Fruit fly (Drosophila melanogaster) whole organism, embryonic: ENCODE measurements around the gene Dmtn.
A peak's percentile ranks its signal among the peaks of the same experiment; 100 is the strongest.

ENCODE experiments used
- Antp ChIP-seq: fragments of 200-800 bp; sonication (Bioruptor generic); optimal IDR thresholded peaks from 3 replicates; lab custom pipeline; 2016; ENCODE audit warnings: missing biosample characterization, missing genetic modification characterization
- Atf-2 ChIP-seq: fragments of 200-800 bp; sonication (Bioruptor generic); optimal IDR thresholded peaks from 2 replicates; lab custom pipeline; 2016; ENCODE audit warnings: missing biosample characterization, missing genetic modification characterization
- BEAF-32 ChIP-seq: fragments of 200-800 bp; sonication (Bioruptor generic); optimal IDR thresholded peaks from 3 replicates; lab custom pipeline; 2017; ENCODE audit warnings: missing biosample characterization, missing genetic modification characterization, mild to moderate bottlenecking, moderate library complexity, missing genetic modification reagents
- CG10274 ChIP-seq: fragments of 200-800 bp; sonication (Bioruptor generic); optimal IDR thresholded peaks from 3 replicates; lab custom pipeline; 2017; ENCODE audit warnings: missing biosample characterization, mild to moderate bottlenecking, missing genetic modification characterization
- CG11696 ChIP-seq: fragments of 200-800 bp; sonication (Bioruptor generic); IDR thresholded peaks from 2 replicates; pipeline ENCODE4 v1.3.6; 2022; ENCODE audit warnings: missing biosample characterization, missing genetic modification characterization
- CG13775 ChIP-seq: fragments of 200-800 bp; sonication (Bioruptor generic); optimal IDR thresholded peaks from 3 replicates; lab custom pipeline; 2017; ENCODE audit warnings: missing biosample characterization, mild to moderate bottlenecking, missing genetic modification characterization
- CG14710 ChIP-seq: fragments of 200-800 bp; sonication (Bioruptor generic); optimal IDR thresholded peaks from 3 replicates; lab custom pipeline; 2019; ENCODE audit warnings: missing biosample characterization, mild to moderate bottlenecking, missing genetic modification characterization, moderate library complexity
- CG17359 ChIP-seq: fragments of 200-800 bp; sonication (Bioruptor generic); optimal IDR thresholded peaks from 3 replicates; lab custom pipeline; 2018; ENCODE audit warnings: missing biosample characterization, mild to moderate bottlenecking, missing genetic modification characterization, moderate library complexity
- CG17361 ChIP-seq: fragments of 200-800 bp; sonication (Bioruptor generic); IDR thresholded peaks from 3 replicates; pipeline ENCODE4 v1.3.6; 2022; ENCODE audit warnings: missing biosample characterization, missing genetic modification characterization
- CG17802 ChIP-seq: fragments of 200-800 bp; sonication (Bioruptor generic); optimal IDR thresholded peaks from 2 replicates; lab custom pipeline; 2018; ENCODE audit warnings: missing biosample characterization, mild to moderate bottlenecking, missing genetic modification characterization, moderate library complexity
- CG17912 ChIP-seq: fragments of 200-800 bp; sonication (Bioruptor generic); optimal IDR thresholded peaks from 2 replicates; lab custom pipeline; 2018; ENCODE audit warnings: missing biosample characterization, mild to moderate bottlenecking, missing genetic modification characterization
- CG1832 ChIP-seq: fragments of 200-800 bp; sonication (Bioruptor generic); optimal IDR thresholded peaks from 2 replicates; lab custom pipeline; 2017; ENCODE audit warnings: missing biosample characterization, mild to moderate bottlenecking, missing genetic modification characterization, inconsistent platforms
- CG2120 ChIP-seq: fragments of 200-800 bp; sonication (Bioruptor generic); optimal IDR thresholded peaks from 3 replicates; lab custom pipeline; 2016; ENCODE audit warnings: missing biosample characterization, missing genetic modification characterization
- CG31388 ChIP-seq: fragments of 200-800 bp; sonication (Bioruptor generic); optimal IDR thresholded peaks from 2 replicates; lab custom pipeline; 2016; ENCODE audit warnings: missing biosample characterization, missing genetic modification characterization
- CG3726 ChIP-seq: fragments of 200-800 bp; sonication (Bioruptor generic); IDR thresholded peaks from 3 replicates; pipeline ENCODE4, ENCODE4 v1.3.6; 2022; ENCODE audit warnings: missing biosample characterization, missing genetic modification characterization
- CG42726 ChIP-seq: fragments of 200-800 bp; sonication (Bioruptor generic); IDR thresholded peaks from 2 replicates; pipeline ENCODE4 v1.3.6; 2022; ENCODE audit warnings: missing biosample characterization, missing genetic modification characterization; ENCODE audit not compliant: partially characterized antibody
- CG5180 ChIP-seq: fragments of 200-800 bp; sonication (Bioruptor generic); optimal IDR thresholded peaks from 3 replicates; lab custom pipeline; 2017; ENCODE audit warnings: missing biosample characterization, missing genetic modification characterization, mild to moderate bottlenecking, moderate library complexity, missing genetic modification reagents
- CG7357 ChIP-seq: fragments of 200-800 bp; sonication (Bioruptor generic); IDR thresholded peaks from 3 replicates; pipeline ENCODE4 v1.3.6; 2022; ENCODE audit warnings: missing biosample characterization, missing genetic modification characterization
- CG8478 ChIP-seq: fragments of >200 bp; optimal IDR thresholded peaks from 2 replicates; lab custom pipeline; 2018
- Camta ChIP-seq: fragments of 200-800 bp; sonication (Bioruptor generic); optimal IDR thresholded peaks from 2 replicates; lab custom pipeline; 2016; ENCODE audit warnings: missing biosample characterization, missing genetic modification characterization
- Fer3 ChIP-seq: fragments of 200-800 bp; sonication (Bioruptor generic); optimal IDR thresholded peaks from 2 replicates; lab custom pipeline; 2018; ENCODE audit warnings: missing biosample characterization, mild to moderate bottlenecking, missing genetic modification characterization, moderate library complexity
- Hand ChIP-seq: fragments of 200-800 bp; sonication (Bioruptor generic); optimal IDR thresholded peaks from 2 replicates; lab custom pipeline; 2017; ENCODE audit warnings: mild to moderate bottlenecking, missing biosample characterization, missing genetic modification reagents, missing genetic modification characterization
- NFAT ChIP-seq: fragments of 200-800 bp; sonication (Bioruptor generic); IDR thresholded peaks from 2 replicates; pipeline ENCODE4 v1.3.6; 2022; ENCODE audit warnings: missing biosample characterization, missing genetic modification characterization
- Oaz ChIP-seq: fragments of 200-800 bp; sonication (Bioruptor generic); IDR thresholded peaks from 2 replicates; pipeline ENCODE4 v1.3.6; 2022; ENCODE audit warnings: missing biosample characterization, missing genetic modification characterization
- Ptx1 ChIP-seq: fragments of 200-800 bp; sonication (Bioruptor generic); IDR thresholded peaks from 2 replicates; pipeline ENCODE4 v1.3.6; 2022; ENCODE audit warnings: missing biosample characterization, missing genetic modification characterization
- Rx ChIP-seq: fragments of 200-800 bp; sonication (Bioruptor generic); IDR thresholded peaks from 2 replicates; pipeline ENCODE4 v1.3.6; 2022; ENCODE audit warnings: missing biosample characterization, missing genetic modification characterization
- Scr ChIP-seq: fragments of 200-800 bp; sonication (Bioruptor generic); IDR thresholded peaks from 2 replicates; pipeline ENCODE4 v1.3.6; 2022; ENCODE audit warnings: missing biosample characterization, missing genetic modification characterization; ENCODE audit not compliant: partially characterized antibody
- Sry-β ChIP-seq: fragments of 200-800 bp; sonication (Bioruptor generic); optimal IDR thresholded peaks from 2 replicates; lab custom pipeline; 2018; ENCODE audit warnings: missing biosample characterization, mild to moderate bottlenecking, missing genetic modification characterization, moderate library complexity
- Trl ChIP-seq, 3 experiments: fragments of >200 bp in 2 of 3; fragments of 200-800 bp in 1 of 3; sonication (Bioruptor generic) in 1 of 3; optimal IDR thresholded peaks; 2 replicates in 1 of 3; 3 replicates in 2 of 3; lab custom pipeline; 2016 to 2017; ENCODE audit warnings: missing biosample characterization in 1 of 3, missing genetic modification characterization in 1 of 3
- bab2 ChIP-seq: fragments of 200-800 bp; sonication (Bioruptor generic); optimal IDR thresholded peaks from 2 replicates; lab custom pipeline; 2016; ENCODE audit warnings: missing biosample characterization, missing genetic modification characterization
- cas ChIP-seq: fragments of 200-800 bp; sonication (Bioruptor generic); IDR thresholded peaks from 2 replicates; pipeline ENCODE4 v1.3.6; 2022; ENCODE audit warnings: missing biosample characterization, missing genetic modification characterization
- ci ChIP-seq: fragments of 200-800 bp; sonication (Bioruptor generic); IDR thresholded peaks from 3 replicates; pipeline ENCODE4 v1.3.6; 2022; ENCODE audit warnings: missing biosample characterization, missing genetic modification characterization
- crol ChIP-seq: fragments of 200-800 bp; sonication (Bioruptor generic); IDR thresholded peaks from 2 replicates; pipeline ENCODE4 v1.3.6; 2022; ENCODE audit warnings: missing biosample characterization, missing genetic modification characterization
- dysf ChIP-seq: fragments of 200-800 bp; sonication (Bioruptor generic); IDR thresholded peaks from 3 replicates; pipeline ENCODE4 v1.3.6; 2022; ENCODE audit warnings: missing biosample characterization, missing genetic modification characterization
- esg ChIP-seq: fragments of 200-800 bp; sonication (Bioruptor generic); conservative IDR thresholded peaks from 2 replicates; pipeline ENCODE4 v1.3.6; 2022; ENCODE audit warnings: missing biosample characterization, missing genetic modification characterization
- eve ChIP-seq, 2 experiments: fragments of >200 bp; optimal IDR thresholded peaks; 2 replicates each; lab custom pipeline; 2017; ENCODE audit warnings: missing biosample characterization in 2 of 2, missing genetic modification characterization in 2 of 2
- fd3F ChIP-seq: fragments of 200-800 bp; sonication (Bioruptor generic); optimal IDR thresholded peaks from 2 replicates; lab custom pipeline; 2018; ENCODE audit warnings: missing biosample characterization, mild to moderate bottlenecking, missing genetic modification characterization, moderate library complexity
- gcm2 ChIP-seq: fragments of 200-800 bp; sonication (Bioruptor generic); optimal IDR thresholded peaks from 2 replicates; lab custom pipeline; 2016; ENCODE audit warnings: missing biosample characterization, missing genetic modification characterization
- gem ChIP-seq: fragments of 200-800 bp; sonication (Bioruptor generic); optimal IDR thresholded peaks from 2 replicates; lab custom pipeline; 2019; ENCODE audit warnings: missing biosample characterization, mild to moderate bottlenecking, missing genetic modification characterization, moderate library complexity
- jigr1 ChIP-seq: fragments of 200-800 bp; sonication (Bioruptor generic); IDR thresholded peaks from 3 replicates; pipeline ENCODE4 v1.3.6; 2022; ENCODE audit warnings: missing biosample characterization, missing genetic modification characterization
- kni ChIP-seq: fragments of 200-800 bp; sonication (Bioruptor generic); optimal IDR thresholded peaks from 3 replicates; lab custom pipeline; 2017; ENCODE audit warnings: mild to moderate bottlenecking, missing biosample characterization, missing genetic modification reagents, missing genetic modification characterization
- mld ChIP-seq: fragments of 200-800 bp; sonication (Bioruptor generic); IDR thresholded peaks from 3 replicates; pipeline ENCODE4 v1.3.6; 2022; ENCODE audit warnings: missing biosample characterization, missing genetic modification characterization; ENCODE audit not compliant: partially characterized antibody
- org-1 ChIP-seq: fragments of 200-800 bp; sonication (Bioruptor generic); optimal IDR thresholded peaks from 2 replicates; lab custom pipeline; 2017; ENCODE audit warnings: missing biosample characterization, missing genetic modification characterization
- ranshi ChIP-seq: fragments of 200-800 bp; sonication (Bioruptor generic); IDR thresholded peaks from 2 replicates; pipeline ENCODE4 v1.3.6; 2022; ENCODE audit warnings: missing biosample characterization, missing genetic modification characterization
- ro ChIP-seq: fragments of 200-800 bp; sonication (Bioruptor generic); IDR thresholded peaks from 2 replicates; pipeline ENCODE4 v1.3.6; 2022; ENCODE audit warnings: missing biosample characterization, missing genetic modification characterization
- sd ChIP-seq: fragments of 200-800 bp; sonication (Bioruptor generic); optimal IDR thresholded peaks from 3 replicates; lab custom pipeline; 2018; ENCODE audit warnings: missing biosample characterization, mild to moderate bottlenecking, missing genetic modification characterization, moderate library complexity
- sens ChIP-seq: fragments of 200-800 bp; sonication (Bioruptor generic); peaks from one replicate; lab custom pipeline; 2016; ENCODE audit warnings: missing biosample characterization, missing genetic modification characterization
- shn ChIP-seq: fragments of 200-800 bp; sonication (Bioruptor generic); optimal IDR thresholded peaks from 3 replicates; lab custom pipeline; 2016; ENCODE audit warnings: missing biosample characterization, missing genetic modification characterization
- ssp ChIP-seq: fragments of 200-800 bp; sonication (Bioruptor generic); IDR thresholded peaks from 2 replicates; pipeline ENCODE4 v1.3.6; 2022; ENCODE audit warnings: missing biosample characterization, missing genetic modification characterization
- tio ChIP-seq: fragments of 200-800 bp; sonication (Bioruptor generic); optimal IDR thresholded peaks from 2 replicates; lab custom pipeline; 2017; ENCODE audit warnings: missing biosample characterization, missing genetic modification characterization, inconsistent platforms
- tna ChIP-seq: fragments of 200-800 bp; sonication (Bioruptor generic); IDR thresholded peaks from 2 replicates; pipeline ENCODE4 v1.3.6; 2022; ENCODE audit warnings: missing biosample characterization, missing genetic modification characterization; ENCODE audit not compliant: partially characterized antibody
- zfh2 ChIP-seq: fragments of 200-800 bp; sonication (Bioruptor generic); optimal IDR thresholded peaks from 2 replicates; lab custom pipeline; 2016; ENCODE audit warnings: missing biosample characterization, missing genetic modification characterization

Dmtn gene

DNA sequence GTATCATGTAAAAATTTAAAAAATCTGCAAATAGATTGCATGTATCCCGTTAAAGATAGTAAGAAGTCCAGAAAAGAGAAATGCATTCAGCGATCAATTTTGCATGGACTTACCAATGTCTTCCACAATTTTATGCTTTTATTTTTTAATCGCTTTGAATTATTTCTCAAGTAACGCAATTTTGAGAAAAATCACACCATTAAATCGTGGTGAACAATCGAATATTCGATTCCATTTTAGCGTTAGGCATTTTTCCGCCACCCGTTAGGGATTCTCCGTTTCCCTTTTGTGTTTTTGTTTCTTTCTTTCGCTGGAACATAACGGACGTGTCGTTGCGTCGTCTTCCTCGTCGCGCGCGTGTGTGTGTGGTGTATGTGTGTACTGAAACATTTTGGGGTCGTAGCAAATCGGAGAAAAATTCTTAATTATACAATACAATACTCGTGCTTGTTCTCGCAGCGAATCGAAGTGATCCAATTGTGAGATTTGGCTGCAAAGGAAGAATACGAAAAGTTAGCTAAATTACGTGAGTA lies 937 bp upstream of the Dmtn start, which contains the start of gene gpp (continued):
- TF ChIP-seq Rx (GFP tag; lab: Robert Waterston, UW), result no peak
- TF ChIP-seq jigr1 (GFP tag; lab: Robert Waterston, UW), result no peak
- peak; percentile 6 for TF ChIP-seq CG14710
- TF ChIP-seq CG17802 (tag; lab: Kevin White, UChicago), result no peak
- no peak for TF ChIP-seq CG7357
- TF ChIP-seq crol (GFP tag; lab: Robert Waterston, UW), result no peak
- no peak for TF ChIP-seq CG5180 (GFP tag; lab: Kevin White, UChicago)
- no peak for TF ChIP-seq NFAT (GFP tag; lab: Robert Waterston, UW)
- TF ChIP-seq CG17361 (GFP tag; lab: Robert Waterston, UW), result no peak
- peak; percentile 32 for TF ChIP-seq CG17912 (GFP tag; lab: Kevin White, UChicago)
- TF ChIP-seq tna (GFP tag; lab: Robert Waterston, UW), result no peak
- TF ChIP-seq shn (GFP tag; lab: Kevin White, UChicago), result no peak
- no peak for TF ChIP-seq Oaz (GFP tag; lab: Robert Waterston, UW)
- TF ChIP-seq org-1 (GFP tag; lab: Kevin White, UChicago), result no peak
- TF ChIP-seq CG31388, result no peak
- TF ChIP-seq tio (GFP tag; lab: Kevin White, UChicago), result no peak
- TF ChIP-seq sens, result peak; percentile 95
- no peak for TF ChIP-seq Antp (GFP tag; lab: Kevin White, UChicago)
- TF ChIP-seq BEAF-32, result peak; percentile 37
- no peak for TF ChIP-seq zfh2
- no peak for TF ChIP-seq ro (GFP tag; lab: Robert Waterston, UW)
- TF ChIP-seq sd (tag; lab: Kevin White, UChicago), result peak; percentile 50
- TF ChIP-seq CG10274 (GFP tag; lab: Kevin White, UChicago), result no peak
- no peak for TF ChIP-seq Trl (optimal IDR thresholded peaks at IDR 0.05; lab: Kevin White, UChicago)
- no peak for TF ChIP-seq Trl (GFP tag; optimal IDR thresholded peaks at IDR 0.05; lab: Kevin White, UChicago)
- TF ChIP-seq CG13775 (GFP tag; lab: Kevin White, UChicago), result no peak
- no peak for TF ChIP-seq CG3726 (GFP tag; lab: Robert Waterston, UW)
- TF ChIP-seq CG2120 (GFP tag; lab: Kevin White, UChicago), result no peak
- no peak for TF ChIP-seq ssp (GFP tag; lab: Robert Waterston, UW)
- TF ChIP-seq CG8478, result no peak
- no peak for TF ChIP-seq CG42726
- TF ChIP-seq gcm2, result no peak
- TF ChIP-seq dysf (GFP tag; lab: Robert Waterston, UW), result no peak
- TF ChIP-seq mld (GFP tag; lab: Robert Waterston, UW), result no peak
- no peak for TF ChIP-seq gem
- no peak for TF ChIP-seq Fer3 (tag; lab: Kevin White, UChicago)
- no peak for TF ChIP-seq ranshi (GFP tag; lab: Robert Waterston, UW)
- no peak for TF ChIP-seq Hand (GFP tag; lab: Kevin White, UChicago)
- TF ChIP-seq Scr (GFP tag; lab: Robert Waterston, UW), result no peak
- no peak for TF ChIP-seq CG11696 (GFP tag; lab: Robert Waterston, UW)
- TF ChIP-seq esg (GFP tag; lab: Robert Waterston, UW), result no peak
- TF ChIP-seq Ptx1 (GFP tag; lab: Robert Waterston, UW), result no peak
- TF ChIP-seq CG1832, result no peak
- peak in 1 of 2 experiments; percentile 80 for TF ChIP-seq eve (GFP tag; optimal IDR thresholded peaks at IDR 0.05; lab: Kevin White, UChicago)
- TF ChIP-seq Atf-2 (GFP tag; lab: Kevin White, UChicago), result no peak
- no peak for TF ChIP-seq bab2 (GFP tag; lab: Kevin White, UChicago)
- no peak for TF ChIP-seq Sry-β (GFP tag; lab: Kevin White, UChicago)
- no peak for TF ChIP-seq cas
- no peak for TF ChIP-seq ci (GFP tag; lab: Robert Waterston, UW)
- no peak for TF ChIP-seq kni (GFP tag; lab: Kevin White, UChicago)
- TF ChIP-seq Camta (GFP tag; lab: Kevin White, UChicago), result no peak
- no peak for TF ChIP-seq CG17359 (tag; lab: Kevin White, UChicago)
- no peak for TF ChIP-seq fd3F (GFP tag; lab: Kevin White, UChicago)
